Worm (Caenorhabditis elegans) whole organism, early embryonic: ENCODE measurements around the gene ptp-4A2.

ENCODE experiments used
- B0310.2 ChIP-seq: sonication (generic microtip); optimal IDR thresholded peaks from 2 replicates; lab custom pipeline; 2016; ENCODE audit warnings: mild to moderate bottlenecking, missing genetic modification characterization, missing compliant biosample characterization
- F13C5.2 ChIP-seq: sonication (generic microtip); optimal IDR thresholded peaks from 2 replicates; lab custom pipeline; 2017; ENCODE audit warnings: mild to moderate bottlenecking, missing genetic modification characterization, inconsistent platforms, missing compliant biosample characterization
- aly-1 ChIP-seq: sonication (generic microtip); optimal IDR thresholded peaks from 2 replicates; lab custom pipeline; 2016; ENCODE audit warnings: missing genetic modification characterization, missing compliant biosample characterization
- ama-1 ChIP-seq: fragments of 150-350 bp; optimal IDR thresholded peaks from 2 replicates; lab custom pipeline; 2014
- ceh-13 ChIP-seq: fragments of 200-800 bp; sonication (Bioruptor generic); optimal IDR thresholded peaks from 2 replicates; lab custom pipeline; 2018; ENCODE audit warnings: mild to moderate bottlenecking, missing genetic modification characterization, missing compliant biosample characterization
- ceh-36 ChIP-seq: sonication (generic microtip); optimal IDR thresholded peaks from 2 replicates; lab custom pipeline; 2016; ENCODE audit warnings: missing genetic modification characterization, inconsistent platforms, missing compliant biosample characterization
- ets-7 ChIP-seq: sonication (generic microtip); optimal IDR thresholded peaks from 2 replicates; lab custom pipeline; 2016; ENCODE audit warnings: missing genotype, missing genetic modification characterization, missing compliant biosample characterization
- flt-1 ChIP-seq: fragments of 200-800 bp; sonication (Bioruptor generic); IDR thresholded peaks from 2 replicates; pipeline ENCODE4 v1.3.6; 2022; ENCODE audit warnings: missing genetic modification characterization, missing compliant biosample characterization
- hmbx-1 ChIP-seq: sonication (generic microtip); optimal IDR thresholded peaks from 2 replicates; lab custom pipeline; 2016; ENCODE audit warnings: mild to moderate bottlenecking, missing genetic modification characterization, missing compliant biosample characterization
- hmg-4 ChIP-seq: fragments of 200-800 bp; sonication (Bioruptor generic); optimal IDR thresholded peaks from 2 replicates; lab custom pipeline; 2018; ENCODE audit warnings: mild to moderate bottlenecking, missing genetic modification characterization, missing compliant biosample characterization
- hnd-1 ChIP-seq: sonication (generic microtip); optimal IDR thresholded peaks from 2 replicates; lab custom pipeline; 2016; ENCODE audit warnings: missing genetic modification characterization, missing compliant biosample characterization
- pes-1 ChIP-seq: fragments of 200-800 bp; sonication (Bioruptor generic); IDR thresholded peaks from 2 replicates; pipeline ENCODE4 v1.3.6; 2022; ENCODE audit warnings: missing genetic modification reagents, missing genetic modification characterization, missing compliant biosample characterization
- scrt-1 ChIP-seq: fragments of 200-800 bp; sonication (Bioruptor generic); IDR thresholded peaks from 2 replicates; pipeline ENCODE4 v1.3.6; 2022; ENCODE audit warnings: missing genetic modification characterization, missing compliant biosample characterization
- sea-1 ChIP-seq: fragments of 200-800 bp; sonication (Bioruptor generic); conservative IDR thresholded peaks from 2 replicates; pipeline ENCODE4 v1.3.6; 2022; ENCODE audit warnings: missing genetic modification characterization, missing compliant biosample characterization
- tbx-11 ChIP-seq: fragments of 200-800 bp; sonication (Bioruptor generic); IDR thresholded peaks from 2 replicates; pipeline ENCODE4 v1.3.6; 2022; ENCODE audit warnings: missing genetic modification characterization, missing compliant biosample characterization
- tbx-37 ChIP-seq: fragments of 200-800 bp; sonication (Bioruptor generic); conservative IDR thresholded peaks from 2 replicates; pipeline ENCODE4 v1.3.6; 2022; ENCODE audit warnings: missing genetic modification reagents, missing genetic modification characterization, missing compliant biosample characterization
- tra-4 ChIP-seq: sonication (generic microtip); optimal IDR thresholded peaks from 2 replicates; lab custom pipeline; 2017; ENCODE audit warnings: missing genetic modification characterization, missing compliant biosample characterization

The ptp-4A2 gene

DNA sequence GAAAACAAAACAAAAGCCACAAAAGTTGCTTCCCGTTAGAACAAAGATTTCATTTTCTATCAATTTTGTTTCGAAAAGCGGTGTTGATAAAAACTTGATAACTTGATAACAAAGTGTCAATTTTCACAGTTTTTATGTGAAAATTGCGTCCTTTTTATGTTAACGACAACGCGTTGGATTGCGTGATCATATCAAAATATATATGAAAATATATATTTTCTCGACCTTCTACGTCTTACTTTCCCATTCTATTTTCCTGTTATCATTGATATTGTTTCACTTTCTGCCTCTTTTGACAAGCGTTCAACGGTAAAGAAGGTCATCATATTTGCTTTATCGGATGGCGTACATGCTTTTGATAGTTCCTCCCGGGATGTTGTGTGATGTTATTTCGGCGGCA, 9.6 kb upstream of the ptp-4A2 start:
- TF ChIP-seq scrt-1 (GFP tag; lab: Robert Waterston, UW) = no peak
- TF ChIP-seq hmg-4 (GFP tag; lab: Kevin White, UChicago) = no peak
- no peak for TF ChIP-seq B0310.2
- TF ChIP-seq tbx-37 = no peak
- no peak for TF ChIP-seq hnd-1 (tag; lab: Kevin White, UChicago)
- no peak for TF ChIP-seq aly-1 (tag; lab: Kevin White, UChicago)
- no peak for TF ChIP-seq ets-7 (tag; lab: Kevin White, UChicago)
- no peak for TF ChIP-seq F13C5.2 (tag; lab: Kevin White, UChicago)
- no peak for TF ChIP-seq sea-1 (GFP tag; lab: Robert Waterston, UW)
- TF ChIP-seq hmbx-1 (tag; lab: Kevin White, UChicago) = no peak
- TF ChIP-seq flt-1 (GFP tag; lab: Robert Waterston, UW) = no peak
- TF ChIP-seq ama-1 (lab: Kevin White, UChicago) = no peak
- TF ChIP-seq tra-4 = no peak
- no peak for TF ChIP-seq ceh-36 (tag; lab: Kevin White, UChicago)
- TF ChIP-seq ceh-13 (GFP tag; lab: Kevin White, UChicago) = no peak
- TF ChIP-seq pes-1 (GFP tag; lab: Robert Waterston, UW) = no peak
- no peak for TF ChIP-seq tbx-11 (GFP tag; lab: Robert Waterston, UW)

DNA sequence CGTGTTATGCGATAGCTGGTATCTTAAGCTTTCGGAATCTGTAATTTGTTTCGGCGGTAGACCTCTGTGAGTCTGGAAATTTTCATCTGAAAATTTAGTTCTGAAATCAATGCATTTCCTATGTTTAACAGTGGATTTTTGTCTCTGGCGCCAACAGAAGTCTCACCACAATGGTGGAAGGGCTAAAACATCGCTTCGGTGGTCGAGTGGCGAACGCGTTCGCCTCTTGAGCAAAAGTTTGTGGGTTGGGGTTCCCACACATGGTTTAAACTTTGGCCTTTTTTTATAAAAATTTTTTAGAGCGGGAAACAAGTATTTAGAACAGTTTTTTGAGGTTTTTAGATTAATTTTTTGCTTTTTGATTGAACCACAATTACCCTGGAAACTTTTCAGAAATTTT, 6.7 kb upstream of the ptp-4A2 start:
- TF ChIP-seq ceh-36 (tag; lab: Kevin White, UChicago) (no peak), tbx-37 (no peak), aly-1 (tag; lab: Kevin White, UChicago) (no peak), ets-7 (tag; lab: Kevin White, UChicago) (no peak), hmg-4 (GFP tag; lab: Kevin White, UChicago) (no peak), sea-1 (GFP tag; lab: Robert Waterston, UW) (no peak), ama-1 (lab: Kevin White, UChicago) (no peak), hmbx-1 (tag; lab: Kevin White, UChicago) (no peak), tra-4 (no peak), B0310.2 (no peak), scrt-1 (GFP tag; lab: Robert Waterston, UW) (no peak), pes-1 (GFP tag; lab: Robert Waterston, UW) (no peak), hnd-1 (tag; lab: Kevin White, UChicago) (no peak), flt-1 (GFP tag; lab: Robert Waterston, UW) (no peak), ceh-13 (GFP tag; lab: Kevin White, UChicago) (no peak), F13C5.2 (tag; lab: Kevin White, UChicago) (no peak)

DNA sequence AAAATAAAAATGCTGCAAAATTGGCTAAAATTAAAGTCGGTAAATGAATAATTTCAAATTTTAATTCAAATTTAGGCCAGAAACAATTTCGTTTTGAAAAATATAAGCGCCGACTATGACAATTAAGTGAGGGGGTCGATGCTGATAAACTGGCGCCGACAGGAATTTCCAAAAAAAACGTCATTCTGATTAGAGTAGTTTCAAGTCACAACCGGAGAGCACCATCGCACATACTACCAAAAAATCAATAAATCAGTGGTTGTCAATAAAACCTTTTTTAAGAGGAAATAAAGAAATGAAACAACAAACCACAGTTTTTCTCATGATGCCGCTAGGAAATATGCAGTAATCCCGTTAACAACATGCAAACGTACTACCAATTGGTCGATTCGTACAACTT, 5.9 kb upstream of the ptp-4A2 start:
- TF ChIP-seq F13C5.2 (tag; lab: Kevin White, UChicago) (no peak), tra-4 (no peak), B0310.2 (no peak), scrt-1 (GFP tag; lab: Robert Waterston, UW) (no peak), sea-1 (GFP tag; lab: Robert Waterston, UW) (no peak), hmbx-1 (tag; lab: Kevin White, UChicago) (no peak), tbx-11 (GFP tag; lab: Robert Waterston, UW) (no peak), ets-7 (tag; lab: Kevin White, UChicago) (no peak), ceh-13 (GFP tag; lab: Kevin White, UChicago) (no peak), pes-1 (GFP tag; lab: Robert Waterston, UW) (no peak), tbx-37 (no peak), hmg-4 (GFP tag; lab: Kevin White, UChicago) (no peak), hnd-1 (tag; lab: Kevin White, UChicago) (no peak), flt-1 (GFP tag; lab: Robert Waterston, UW) (no peak), ama-1 (lab: Kevin White, UChicago) (no peak), ceh-36 (tag; lab: Kevin White, UChicago) (no peak)

DNA sequence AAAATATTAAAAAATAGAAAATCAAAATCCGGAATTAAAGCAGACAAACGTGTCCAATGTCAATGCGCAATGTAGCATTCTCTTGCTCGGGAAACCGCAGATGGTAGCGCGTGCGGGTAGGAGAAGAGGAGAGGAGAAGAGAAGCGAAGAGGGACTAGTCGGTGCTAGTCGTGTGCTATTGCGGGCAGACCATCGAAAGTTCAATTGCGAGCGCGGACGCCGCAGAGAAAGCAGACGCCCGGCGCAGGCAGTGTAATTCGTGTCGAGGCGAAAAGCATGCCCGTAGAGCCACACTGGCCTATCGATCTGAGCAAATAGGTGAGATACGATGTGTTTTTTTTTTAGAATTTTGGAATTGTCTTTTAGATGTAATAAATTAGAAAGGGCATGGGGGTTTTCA, 2.6 kb upstream of the ptp-4A2 start:
- TF ChIP-seq tbx-37 (no peak), hmbx-1 (tag; lab: Kevin White, UChicago) (no peak), F13C5.2 (tag; lab: Kevin White, UChicago) (peak; percentile 5)

DNA sequence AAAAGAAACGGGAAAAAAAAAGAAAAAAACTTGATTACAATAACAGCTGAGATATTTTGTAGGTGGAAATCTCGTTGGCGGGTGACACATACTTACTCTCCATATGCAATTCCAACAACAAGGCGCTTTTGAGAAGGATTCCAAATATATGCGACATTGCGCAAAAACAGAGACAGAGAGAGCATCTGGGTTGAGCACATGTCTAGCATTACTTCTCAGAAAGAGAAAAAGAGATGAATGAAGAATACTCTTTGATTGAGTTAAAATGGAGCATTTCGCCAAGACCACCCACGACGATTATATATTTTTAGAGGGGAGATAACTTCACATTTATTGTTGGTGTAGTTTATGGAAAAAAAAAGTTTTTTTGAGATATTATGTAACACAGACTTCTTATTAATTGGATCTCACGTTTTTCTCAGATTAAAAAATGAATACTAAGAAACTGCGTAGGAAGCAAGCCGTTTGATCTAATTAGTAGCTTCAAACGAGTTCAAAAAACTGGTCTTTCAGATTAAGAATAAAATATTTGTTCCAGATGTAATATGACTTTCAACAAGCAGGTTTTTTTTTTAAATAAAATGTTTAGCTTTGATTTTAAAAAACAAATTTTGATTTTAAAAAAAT, 2.0 kb upstream of the ptp-4A2 start:
- TF ChIP-seq tbx-11 (GFP tag; lab: Robert Waterston, UW) (no peak), hmg-4 (GFP tag; lab: Kevin White, UChicago) (no peak), F13C5.2 (tag; lab: Kevin White, UChicago) (no peak), tbx-37 (no peak), B0310.2 (no peak), pes-1 (GFP tag; lab: Robert Waterston, UW) (no peak), ets-7 (tag; lab: Kevin White, UChicago) (no peak), tra-4 (no peak), ceh-13 (GFP tag; lab: Kevin White, UChicago) (no peak), aly-1 (tag; lab: Kevin White, UChicago) (no peak), ama-1 (lab: Kevin White, UChicago) (no peak), sea-1 (GFP tag; lab: Robert Waterston, UW) (no peak), scrt-1 (GFP tag; lab: Robert Waterston, UW) (no peak), ceh-36 (tag; lab: Kevin White, UChicago) (no peak), flt-1 (GFP tag; lab: Robert Waterston, UW) (no peak), hnd-1 (tag; lab: Kevin White, UChicago) (no peak), hmbx-1 (tag; lab: Kevin White, UChicago) (no peak)

DNA sequence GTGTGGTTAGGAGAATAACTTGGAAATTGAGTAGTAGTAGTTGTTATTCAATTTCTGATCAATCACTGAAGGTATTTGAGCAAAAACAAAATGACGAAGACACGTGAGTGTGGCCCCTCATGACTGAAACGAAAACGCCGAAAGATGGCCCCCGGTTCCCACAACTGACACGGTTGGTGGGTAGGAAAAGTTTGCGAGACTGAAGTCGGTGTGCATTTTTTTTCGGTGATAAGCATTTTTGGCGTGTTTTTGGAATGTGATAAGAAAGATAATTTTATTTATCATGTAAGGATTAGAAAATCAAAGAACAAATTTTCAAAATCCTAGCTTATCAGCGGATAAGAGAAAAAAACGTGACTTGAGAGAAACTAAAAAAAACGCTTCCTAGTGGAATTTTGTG, 960 bp upstream of the ptp-4A2 start:
- TF ChIP-seq ets-7 (tag; lab: Kevin White, UChicago) (no peak), ama-1 (lab: Kevin White, UChicago) (no peak), ceh-36 (tag; lab: Kevin White, UChicago) (no peak), tbx-11 (GFP tag; lab: Robert Waterston, UW) (no peak), hnd-1 (tag; lab: Kevin White, UChicago) (no peak), tra-4 (no peak), flt-1 (GFP tag; lab: Robert Waterston, UW) (no peak), B0310.2 (no peak), sea-1 (GFP tag; lab: Robert Waterston, UW) (no peak), hmbx-1 (tag; lab: Kevin White, UChicago) (no peak), ceh-13 (GFP tag; lab: Kevin White, UChicago) (no peak), scrt-1 (GFP tag; lab: Robert Waterston, UW) (no peak)
